Fruit fly (Drosophila melanogaster) whole organism, embryonic: ENCODE measurements around the gene CG42835.
A peak's percentile ranks its signal among the peaks of the same experiment; 100 is the strongest.

Source experiments
- Asciz ChIP-seq: fragments of 200-800 bp; sonication (Bioruptor generic); optimal IDR thresholded peaks from 2 replicates; lab custom pipeline; 2017; ENCODE audit warnings: missing biosample characterization, mild to moderate bottlenecking, missing genetic modification characterization, missing genetic modification reagents
- CG10654 ChIP-seq: fragments of 200-800 bp; sonication (Bioruptor generic); optimal IDR thresholded peaks from 2 replicates; lab custom pipeline; 2016; ENCODE audit warnings: missing biosample characterization, missing genetic modification characterization
- CG1602 ChIP-seq: fragments of 200-800 bp; sonication (Bioruptor generic); optimal IDR thresholded peaks from 3 replicates; lab custom pipeline; 2016; ENCODE audit warnings: missing biosample characterization, missing genetic modification characterization
- CG17829 ChIP-seq: fragments of 200-800 bp; optimal IDR thresholded peaks from 2 replicates; lab custom pipeline; 2019; ENCODE audit warnings: missing biosample characterization, mild to moderate bottlenecking, missing genetic modification characterization, moderate library complexity
- CG18619 ChIP-seq: fragments of 200-800 bp; sonication (Bioruptor generic); optimal IDR thresholded peaks from 3 replicates; lab custom pipeline; 2017; ENCODE audit warnings: missing biosample characterization, mild to moderate bottlenecking, missing genetic modification characterization
- CG2202 ChIP-seq: fragments of 200-800 bp; sonication (Bioruptor generic); optimal IDR thresholded peaks from 2 replicates; lab custom pipeline; 2018; ENCODE audit warnings: missing biosample characterization, mild to moderate bottlenecking, missing genetic modification characterization
- CG2875 ChIP-seq: fragments of 200-800 bp; sonication (Bioruptor generic); optimal IDR thresholded peaks from 2 replicates; lab custom pipeline; 2017; ENCODE audit warnings: missing biosample characterization, mild to moderate bottlenecking, missing genetic modification characterization, missing genetic modification reagents
- CG31441 ChIP-seq: fragments of 200-800 bp; sonication (Bioruptor generic); IDR thresholded peaks from 2 replicates; pipeline ENCODE4 v1.3.6; 2022; ENCODE audit warnings: missing biosample characterization, missing genetic modification characterization
- CG4328 ChIP-seq: fragments of 200-800 bp; sonication (Bioruptor generic); optimal IDR thresholded peaks from 3 replicates; lab custom pipeline; 2017; ENCODE audit warnings: missing biosample characterization, missing genetic modification reagents, missing genetic modification characterization
- CG43689 ChIP-seq: fragments of 200-800 bp; sonication (Bioruptor generic); IDR thresholded peaks from 2 replicates; pipeline ENCODE4 v1.3.6; 2022; ENCODE audit warnings: missing biosample characterization, missing genetic modification characterization
- CG4820 ChIP-seq: fragments of 200-800 bp; sonication (Bioruptor generic); optimal IDR thresholded peaks from 3 replicates; lab custom pipeline; 2016; ENCODE audit warnings: missing biosample characterization, missing genetic modification characterization
- CG6175 ChIP-seq: fragments of 200-800 bp; sonication (Bioruptor generic); IDR thresholded peaks from 3 replicates; pipeline ENCODE4 v1.3.6; 2022; ENCODE audit warnings: missing biosample characterization, missing genetic modification characterization
- CG9215 ChIP-seq: fragments of 200-800 bp; sonication (Bioruptor generic); IDR thresholded peaks from 2 replicates; pipeline ENCODE4 v1.3.6; 2022; ENCODE audit warnings: missing biosample characterization, missing genetic modification characterization
- CG9727 ChIP-seq: fragments of 200-800 bp; sonication (Bioruptor generic); optimal IDR thresholded peaks from 3 replicates; lab custom pipeline; 2017; ENCODE audit warnings: missing biosample characterization, mild to moderate bottlenecking, missing genetic modification characterization
- CG9932 ChIP-seq: fragments of 200-800 bp; sonication (Bioruptor generic); IDR thresholded peaks from 2 replicates; pipeline ENCODE4 v1.3.6; 2022; ENCODE audit warnings: missing biosample characterization, missing genetic modification characterization
- CkIIα-i1 ChIP-seq: fragments of 200-800 bp; sonication (Bioruptor generic); IDR thresholded peaks from 2 replicates; pipeline ENCODE4 v1.3.6; 2022; ENCODE audit warnings: missing biosample characterization, missing genetic modification characterization
- Dad ChIP-seq: fragments of 200-800 bp; sonication (Bioruptor generic); optimal IDR thresholded peaks from 3 replicates; lab custom pipeline; 2016; ENCODE audit warnings: missing biosample characterization, missing genetic modification characterization
- Dip2 ChIP-seq: fragments of 200-800 bp; sonication (Bioruptor generic); IDR thresholded peaks from 2 replicates; pipeline ENCODE4 v1.3.6; 2022; ENCODE audit warnings: missing biosample characterization, missing genetic modification characterization
- Dll ChIP-seq: fragments of 200-800 bp; sonication (Bioruptor generic); IDR thresholded peaks from 4 replicates; pipeline ENCODE4 v1.3.6; 2022; ENCODE audit warnings: missing biosample characterization, missing genetic modification characterization; ENCODE audit not compliant: partially characterized antibody
- Doc3 ChIP-seq: fragments of 200-800 bp; sonication (Bioruptor generic); IDR thresholded peaks from 3 replicates; pipeline ENCODE4 v1.3.6; 2022; ENCODE audit warnings: missing biosample characterization, missing genetic modification characterization; ENCODE audit not compliant: partially characterized antibody
- Elba2 ChIP-seq: fragments of 200-800 bp; sonication (Bioruptor generic); optimal IDR thresholded peaks from 3 replicates; lab custom pipeline; 2016; ENCODE audit warnings: missing biosample characterization, missing genetic modification characterization
- Lhr ChIP-seq: fragments of 200-800 bp; sonication (Bioruptor generic); optimal IDR thresholded peaks from 3 replicates; lab custom pipeline; 2017; ENCODE audit warnings: mild to moderate bottlenecking, missing biosample characterization, missing genetic modification reagents, missing genetic modification characterization
- Myb ChIP-seq: fragments of 200-800 bp; sonication (Bioruptor generic); optimal IDR thresholded peaks from 2 replicates; lab custom pipeline; 2016; ENCODE audit warnings: missing biosample characterization, missing genetic modification characterization
- NFAT ChIP-seq: fragments of 200-800 bp; sonication (Bioruptor generic); IDR thresholded peaks from 2 replicates; pipeline ENCODE4 v1.3.6; 2022; ENCODE audit warnings: missing biosample characterization, missing genetic modification characterization
- Nf-YA ChIP-seq: fragments of 200-800 bp; sonication (Bioruptor generic); IDR thresholded peaks from 2 replicates; pipeline ENCODE4 v1.3.6; 2022; ENCODE audit warnings: missing biosample characterization, missing genetic modification characterization
- NfI ChIP-seq: fragments of 200-800 bp; sonication (Bioruptor generic); optimal IDR thresholded peaks from 3 replicates; lab custom pipeline; 2018; ENCODE audit warnings: missing biosample characterization, mild to moderate bottlenecking, missing genetic modification characterization, moderate library complexity
- Rfx ChIP-seq: fragments of 200-800 bp; sonication (Bioruptor generic); IDR thresholded peaks from 2 replicates; pipeline ENCODE4 v1.3.6; 2022; ENCODE audit warnings: missing biosample characterization, missing genetic modification characterization
- Sox102F ChIP-seq: fragments of 200-800 bp; sonication (Bioruptor generic); optimal IDR thresholded peaks from 2 replicates; lab custom pipeline; 2018; ENCODE audit warnings: missing biosample characterization, mild to moderate bottlenecking, missing genetic modification characterization, moderate library complexity
- Trl ChIP-seq, 3 experiments: fragments of >200 bp in 2 of 3; fragments of 200-800 bp in 1 of 3; sonication (Bioruptor generic) in 1 of 3; optimal IDR thresholded peaks; 2 replicates in 1 of 3; 3 replicates in 2 of 3; lab custom pipeline; 2016 to 2017; ENCODE audit warnings: missing biosample characterization in 1 of 3, missing genetic modification characterization in 1 of 3
- caup ChIP-seq: fragments of 200-800 bp; sonication (Bioruptor generic); optimal IDR thresholded peaks from 3 replicates; lab custom pipeline; 2017; ENCODE audit warnings: missing biosample characterization, mild to moderate bottlenecking, missing genetic modification characterization, moderate library complexity; ENCODE audit not compliant: severe bottlenecking
- ems ChIP-seq: fragments of 200-800 bp; sonication (Bioruptor generic); optimal IDR thresholded peaks from 3 replicates; lab custom pipeline; 2016; ENCODE audit warnings: missing biosample characterization, missing genetic modification characterization
- ham ChIP-seq: fragments of 200-800 bp; sonication (Bioruptor generic); IDR thresholded peaks from 2 replicates; pipeline ENCODE4 v1.3.6; 2022; ENCODE audit warnings: missing biosample characterization, missing genetic modification characterization
- klu ChIP-seq: fragments of 200-800 bp; sonication (Bioruptor generic); IDR thresholded peaks from 2 replicates; pipeline ENCODE4 v1.3.6; 2022; ENCODE audit warnings: missing biosample characterization, missing genetic modification characterization
- lov ChIP-seq, 2 experiments: fragments of 200-800 bp in 1 of 2; fragments of >200 bp in 1 of 2; sonication (Bioruptor generic) in 1 of 2; IDR thresholded peaks in 1 of 2; optimal IDR thresholded peaks in 1 of 2; 2 replicates in 1 of 2; 3 replicates in 1 of 2; pipeline versions ENCODE4 v1.3.6 to Lab custom; 2017 to 2022; ENCODE audit warnings: missing biosample characterization in 1 of 2, missing genetic modification characterization in 1 of 2
- nerfin-1 ChIP-seq: fragments of 200-800 bp; sonication (Bioruptor generic); optimal IDR thresholded peaks from 3 replicates; lab custom pipeline; 2019; ENCODE audit warnings: missing biosample characterization, mild to moderate bottlenecking, missing genetic modification characterization, moderate library complexity
- nerfin-2 ChIP-seq: fragments of 200-800 bp; sonication (Bioruptor generic); IDR thresholded peaks from 2 replicates; pipeline ENCODE4 v1.3.6; 2022; ENCODE audit warnings: missing biosample characterization, missing genetic modification characterization; ENCODE audit not compliant: partially characterized antibody
- pan ChIP-seq, 4 experiments: fragments of >200 bp in 3 of 4; fragments of 200-800 bp in 1 of 4; sonication (Bioruptor generic) in 1 of 4; optimal IDR thresholded peaks in 3 of 4; IDR thresholded peaks in 1 of 4; 2 replicates each; pipeline versions ENCODE4 v1.3.6 to Lab custom; 2017 to 2022; ENCODE audit warnings: missing biosample characterization in 2 of 4, missing genetic modification characterization in 2 of 4, mixed read lengths in 1 of 4
- pb ChIP-seq: fragments of 200-800 bp; sonication (Bioruptor generic); optimal IDR thresholded peaks from 3 replicates; lab custom pipeline; 2016; ENCODE audit warnings: missing biosample characterization, missing genetic modification characterization
- prd ChIP-seq, 3 experiments: fragments of >200 bp in 2 of 3; fragments of 200-800 bp in 1 of 3; sonication (Bioruptor generic) in 1 of 3; optimal IDR thresholded peaks in 2 of 3; IDR thresholded peaks in 1 of 3; 2 replicates in 2 of 3; 3 replicates in 1 of 3; pipeline versions ENCODE4 v1.3.6 to Lab custom; 2017 to 2022; ENCODE audit warnings: missing biosample characterization in 1 of 3, missing genetic modification characterization in 1 of 3
- psq ChIP-seq: fragments of 200-800 bp; sonication (Bioruptor generic); optimal IDR thresholded peaks from 2 replicates; lab custom pipeline; 2017; ENCODE audit warnings: missing biosample characterization, missing genetic modification characterization
- pum ChIP-seq: fragments of 200-800 bp; sonication (Bioruptor generic); optimal IDR thresholded peaks from 2 replicates; lab custom pipeline; 2016; ENCODE audit warnings: missing biosample characterization, missing genetic modification characterization
- sens ChIP-seq: fragments of 200-800 bp; sonication (Bioruptor generic); peaks from one replicate; lab custom pipeline; 2016; ENCODE audit warnings: missing biosample characterization, missing genetic modification characterization
- stc ChIP-seq: fragments of 200-800 bp; sonication (Bioruptor generic); IDR thresholded peaks from 2 replicates; pipeline ENCODE4 v1.3.6; 2022; ENCODE audit warnings: missing biosample characterization, missing genetic modification characterization
- unc-4 ChIP-seq: fragments of 200-800 bp; sonication (Bioruptor generic); IDR thresholded peaks from 2 replicates; pipeline ENCODE4 v1.3.6; 2022; ENCODE audit warnings: missing biosample characterization, missing genetic modification characterization; ENCODE audit not compliant: partially characterized antibody
- yki ChIP-seq: fragments of >200 bp; optimal IDR thresholded peaks from 3 replicates; lab custom pipeline; 2018
- z ChIP-seq: fragments of 200-800 bp; sonication (Bioruptor generic); IDR thresholded peaks from 3 replicates; pipeline ENCODE4 v1.3.6; 2022; ENCODE audit warnings: missing biosample characterization, missing genetic modification characterization
- zen ChIP-seq: fragments of 200-800 bp; sonication (Bioruptor generic); optimal IDR thresholded peaks from 3 replicates; lab custom pipeline; 2018; ENCODE audit warnings: missing biosample characterization, mild to moderate bottlenecking, missing genetic modification characterization, moderate library complexity
- zf30C ChIP-seq: fragments of 200-800 bp; sonication (Bioruptor generic); optimal IDR thresholded peaks from 3 replicates; lab custom pipeline; 2018; ENCODE audit warnings: missing biosample characterization, mild to moderate bottlenecking, missing genetic modification characterization

CG42835 gene

dm6 chr3R:17391313-17391845 is 29.1 kb upstream of the CG42835 start, which contains the start of the genes Brf and sds22 (continued):
- TF ChIP-seq sens (GFP tag; lab: Kevin White, UChicago) = peak; percentile 99
- peak; percentile 86 for TF ChIP-seq Asciz
- peak; percentile 41; the same call in 1 of the 3 replicates for TF ChIP-seq z (GFP tag; lab: Robert Waterston, UW)
- peak; percentile 96 for TF ChIP-seq NfI (GFP tag; lab: Kevin White, UChicago)
- TF ChIP-seq ems (GFP tag; lab: Kevin White, UChicago) = peak; percentile 96
- TF ChIP-seq pum (GFP tag; lab: Kevin White, UChicago) = peak; percentile 96
- TF ChIP-seq yki (lab: Kevin White, UChicago) = no peak
- TF ChIP-seq CG1602 (GFP tag; lab: Kevin White, UChicago) = peak; percentile 97
- TF ChIP-seq Sox102F (GFP tag; lab: Kevin White, UChicago) = peak; percentile 95
- peak; percentile 89 for TF ChIP-seq NFAT (GFP tag; lab: Robert Waterston, UW)
- no peak for TF ChIP-seq CkIIα-i1 (GFP tag; lab: Robert Waterston, UW)
- peak; percentile 95 for TF ChIP-seq CG9727 (GFP tag; lab: Kevin White, UChicago)
- TF ChIP-seq psq (GFP tag; lab: Kevin White, UChicago) = peak; percentile 85
- peak; percentile 85 for TF ChIP-seq stc (GFP tag; lab: Robert Waterston, UW)
- TF ChIP-seq unc-4 (GFP tag; lab: Robert Waterston, UW) = peak; percentile 79
- TF ChIP-seq lov (optimal IDR thresholded peaks at IDR 0.05; lab: Kevin White, UChicago) = no peak
- peak; percentile 86; the same call in 2 of the 3 replicates for TF ChIP-seq lov (GFP tag; IDR thresholded peaks at IDR 0.05; lab: Robert Waterston, UW)
- peak; percentile 96 for TF ChIP-seq CG4820 (GFP tag; lab: Kevin White, UChicago)
- TF ChIP-seq CG4328 (GFP tag; lab: Kevin White, UChicago) = peak; percentile 95
- TF ChIP-seq CG2875 = peak; percentile 84
- TF ChIP-seq Myb (GFP tag; lab: Kevin White, UChicago) = peak; percentile 81
- TF ChIP-seq Rfx = peak; percentile 97
- TF ChIP-seq pb (GFP tag; lab: Kevin White, UChicago) = peak; percentile 84
- peak; percentile 95 for TF ChIP-seq CG10654 (GFP tag; lab: Kevin White, UChicago)
- TF ChIP-seq Dad (GFP tag; lab: Kevin White, UChicago) = peak; percentile 95
- peak; percentile 80 for TF ChIP-seq ham (GFP tag; lab: Robert Waterston, UW)
- peak; percentile 89 for TF ChIP-seq Dll (GFP tag; lab: Robert Waterston, UW)
- TF ChIP-seq Lhr (GFP tag; lab: Kevin White, UChicago) = peak; percentile 84
- peak; percentile 96 for TF ChIP-seq zen
- TF ChIP-seq CG17829 (tag; lab: Kevin White, UChicago) = peak; percentile 96
- TF ChIP-seq caup (GFP tag; lab: Kevin White, UChicago) = peak; percentile 94
- TF ChIP-seq Elba2 (GFP tag; lab: Kevin White, UChicago) = peak; percentile 97
- TF ChIP-seq CG43689 (GFP tag; lab: Robert Waterston, UW) = peak; percentile 78
- peak; percentile 73; the same call in 1 of the 2 replicates for TF ChIP-seq Nf-YA (GFP tag; lab: Robert Waterston, UW)
- TF ChIP-seq klu (GFP tag; lab: Robert Waterston, UW) = peak; percentile 94
- no peak for TF ChIP-seq prd (optimal IDR thresholded peaks at IDR 0.05; lab: Kevin White, UChicago)
- peak; percentile 97 for TF ChIP-seq prd (GFP tag; IDR thresholded peaks at IDR 0.05; lab: Robert Waterston, UW)
- TF ChIP-seq CG2202 (tag; lab: Kevin White, UChicago) = peak; percentile 88
- no peak for TF ChIP-seq zf30C
- no peak for TF ChIP-seq pan (optimal IDR thresholded peaks at IDR 0.05; lab: Kevin White, UChicago)
- peak in 1 of 2 experiments; percentile 93 for TF ChIP-seq pan (GFP tag; optimal IDR thresholded peaks at IDR 0.05 in 1 of 2, IDR thresholded peaks at IDR 0.05 in 1 of 2)
- TF ChIP-seq CG9215 (GFP tag; lab: Robert Waterston, UW) = peak; percentile 95
- peak; percentile 94 for TF ChIP-seq CG31441 (GFP tag; lab: Robert Waterston, UW)
- peak; percentile 93 for TF ChIP-seq nerfin-1 (tag; lab: Kevin White, UChicago)
- peak; percentile 80 for TF ChIP-seq Doc3 (GFP tag; lab: Robert Waterston, UW)
- peak; percentile 84 for TF ChIP-seq CG6175 (GFP tag; lab: Robert Waterston, UW)
- TF ChIP-seq CG18619 = peak; percentile 92
- peak; percentile 46; the same call in 1 of the 2 replicates for TF ChIP-seq Dip2 (GFP tag; lab: Robert Waterston, UW)
- peak; percentile 98 for TF ChIP-seq CG9932
- TF ChIP-seq Trl (optimal IDR thresholded peaks at IDR 0.05; lab: Kevin White, UChicago) = no peak
- TF ChIP-seq Trl (GFP tag; optimal IDR thresholded peaks at IDR 0.05; lab: Kevin White, UChicago) = peak; percentile 96
- TF ChIP-seq nerfin-2 (GFP tag; lab: Robert Waterston, UW) = no peak
